Fruit fly (Drosophila melanogaster): ENCODE results near the gene Sec3.

dm6 chr3L:17428779-17429178, 3.8 kb upstream of the Sec3 start, which contains the start of gene Gorab:
- TF ChIP-seq psq (optimal IDR thresholded peaks at IDR 0.05) (no peak), CG8478 (optimal IDR thresholded peaks at IDR 0.05) (no peak), pan (optimal IDR thresholded peaks at IDR 0.05) (no peak), usp (GFP tag; optimal IDR thresholded peaks at IDR 0.05) (no peak)

Measured in whole organism.